Fruit fly (Drosophila melanogaster) whole organism, embryonic: ENCODE results near the gene ppk24.

ENCODE experiments used
- B-H1 ChIP-seq: fragments of 200-800 bp; sonication (Bioruptor generic); IDR thresholded peaks from 3 replicates; pipeline ENCODE4 v1.3.6; 2022; ENCODE audit warnings: missing biosample characterization, missing genetic modification characterization
- Bgb ChIP-seq: fragments of 200-800 bp; sonication (Bioruptor generic); IDR thresholded peaks from 2 replicates; pipeline ENCODE4 v1.3.6; 2022; ENCODE audit warnings: missing biosample characterization, missing genetic modification characterization; ENCODE audit not compliant: partially characterized antibody
- CG10543 ChIP-seq: fragments of 200-800 bp; sonication (Bioruptor generic); optimal IDR thresholded peaks from 3 replicates; lab custom pipeline; 2017; ENCODE audit warnings: missing biosample characterization, mild to moderate bottlenecking, missing genetic modification characterization, moderate library complexity
- CG10654 ChIP-seq: fragments of 200-800 bp; sonication (Bioruptor generic); optimal IDR thresholded peaks from 2 replicates; lab custom pipeline; 2016; ENCODE audit warnings: missing biosample characterization, missing genetic modification characterization
- CG10959 ChIP-seq: fragments of 200-800 bp; sonication (Bioruptor generic); IDR thresholded peaks from 2 replicates; pipeline ENCODE4 v1.3.6; 2022; ENCODE audit warnings: missing biosample characterization, missing genetic modification characterization
- CG11456 ChIP-seq: fragments of 200-800 bp; sonication (Bioruptor generic); IDR thresholded peaks from 3 replicates; pipeline ENCODE4 v1.3.6; 2022; ENCODE audit warnings: missing biosample characterization, missing genetic modification characterization
- CG14441 ChIP-seq: fragments of 200-800 bp; sonication (Bioruptor generic); IDR thresholded peaks from 2 replicates; pipeline ENCODE4 v1.3.6; 2022; ENCODE audit warnings: missing biosample characterization, missing genetic modification characterization
- CG14710 ChIP-seq: fragments of 200-800 bp; sonication (Bioruptor generic); optimal IDR thresholded peaks from 3 replicates; lab custom pipeline; 2019; ENCODE audit warnings: missing biosample characterization, mild to moderate bottlenecking, missing genetic modification characterization, moderate library complexity
- CG15601 ChIP-seq: fragments of 200-800 bp; sonication (Bioruptor generic); optimal IDR thresholded peaks from 3 replicates; lab custom pipeline; 2019; ENCODE audit warnings: missing biosample characterization, mild to moderate bottlenecking, missing genetic modification characterization, moderate library complexity
- CG17568 ChIP-seq: fragments of 200-800 bp; sonication (Bioruptor generic); optimal IDR thresholded peaks from 2 replicates; lab custom pipeline; 2018; ENCODE audit warnings: missing biosample characterization, mild to moderate bottlenecking, missing genetic modification characterization, moderate library complexity
- CG2678 ChIP-seq: fragments of 200-800 bp; sonication (Bioruptor generic); optimal IDR thresholded peaks from 3 replicates; lab custom pipeline; 2019; ENCODE audit warnings: missing biosample characterization, mild to moderate bottlenecking, missing genetic modification characterization, moderate library complexity
- CG30020 ChIP-seq: fragments of 200-800 bp; optimal IDR thresholded peaks from 2 replicates; lab custom pipeline; 2019; ENCODE audit warnings: missing biosample characterization, mild to moderate bottlenecking, missing genetic modification characterization, moderate library complexity
- CG3407 ChIP-seq: fragments of 200-800 bp; sonication (Bioruptor generic); optimal IDR thresholded peaks from 2 replicates; lab custom pipeline; 2018; ENCODE audit warnings: missing biosample characterization, mild to moderate bottlenecking, missing genetic modification characterization
- CG43689 ChIP-seq: fragments of 200-800 bp; sonication (Bioruptor generic); IDR thresholded peaks from 2 replicates; pipeline ENCODE4 v1.3.6; 2022; ENCODE audit warnings: missing biosample characterization, missing genetic modification characterization
- CG5245 ChIP-seq: fragments of 200-800 bp; sonication (Bioruptor generic); optimal IDR thresholded peaks from 3 replicates; lab custom pipeline; 2016; ENCODE audit warnings: missing biosample characterization, missing genetic modification characterization
- CG6654 ChIP-seq: fragments of 200-800 bp; sonication (Bioruptor generic); optimal IDR thresholded peaks from 2 replicates; lab custom pipeline; 2017; ENCODE audit warnings: missing biosample characterization, mild to moderate bottlenecking, missing genetic modification characterization
- CG7372 ChIP-seq: fragments of 200-800 bp; sonication (Bioruptor generic); IDR thresholded peaks from 2 replicates; pipeline ENCODE4 v1.3.6; 2022; ENCODE audit warnings: missing biosample characterization, missing genetic modification characterization
- CG7556 ChIP-seq: fragments of 200-800 bp; sonication (Bioruptor generic); optimal IDR thresholded peaks from 2 replicates; lab custom pipeline; 2017; ENCODE audit warnings: missing biosample characterization, mild to moderate bottlenecking, missing genetic modification characterization
- CG8359 ChIP-seq: fragments of 200-800 bp; sonication (Bioruptor generic); optimal IDR thresholded peaks from 2 replicates; lab custom pipeline; 2017; ENCODE audit warnings: missing biosample characterization, mild to moderate bottlenecking, missing genetic modification characterization, borderline replicate concordance
- CG9727 ChIP-seq: fragments of 200-800 bp; sonication (Bioruptor generic); optimal IDR thresholded peaks from 3 replicates; lab custom pipeline; 2017; ENCODE audit warnings: missing biosample characterization, mild to moderate bottlenecking, missing genetic modification characterization
- CG9876 ChIP-seq: fragments of 200-800 bp; sonication (Bioruptor generic); optimal IDR thresholded peaks from 2 replicates; lab custom pipeline; 2016; ENCODE audit warnings: missing biosample characterization, missing genetic modification characterization
- Dbx ChIP-seq: fragments of 200-800 bp; sonication (Bioruptor generic); IDR thresholded peaks from 3 replicates; pipeline ENCODE4 v1.3.6; 2022; ENCODE audit warnings: missing biosample characterization, missing genetic modification characterization
- Fer3 ChIP-seq: fragments of 200-800 bp; sonication (Bioruptor generic); optimal IDR thresholded peaks from 2 replicates; lab custom pipeline; 2018; ENCODE audit warnings: missing biosample characterization, mild to moderate bottlenecking, missing genetic modification characterization, moderate library complexity
- HLHmδ ChIP-seq: fragments of 200-800 bp; sonication (Bioruptor generic); optimal IDR thresholded peaks from 2 replicates; lab custom pipeline; 2018; ENCODE audit warnings: missing biosample characterization, mild to moderate bottlenecking, missing genetic modification characterization, moderate library complexity
- Hand ChIP-seq: fragments of 200-800 bp; sonication (Bioruptor generic); optimal IDR thresholded peaks from 2 replicates; lab custom pipeline; 2017; ENCODE audit warnings: mild to moderate bottlenecking, missing biosample characterization, missing genetic modification reagents, missing genetic modification characterization
- Hsf ChIP-seq: fragments of 200-800 bp; sonication (Bioruptor generic); optimal IDR thresholded peaks from 3 replicates; lab custom pipeline; 2016; ENCODE audit warnings: missing biosample characterization, missing genetic modification characterization
- Nf-YA ChIP-seq: fragments of 200-800 bp; sonication (Bioruptor generic); IDR thresholded peaks from 2 replicates; pipeline ENCODE4 v1.3.6; 2022; ENCODE audit warnings: missing biosample characterization, missing genetic modification characterization
- Nf-YB ChIP-seq: fragments of 200-800 bp; sonication (Bioruptor generic); optimal IDR thresholded peaks from 3 replicates; lab custom pipeline; 2019; ENCODE audit warnings: missing biosample characterization, mild to moderate bottlenecking, missing genetic modification characterization, moderate library complexity
- Scr ChIP-seq: fragments of 200-800 bp; sonication (Bioruptor generic); IDR thresholded peaks from 2 replicates; pipeline ENCODE4 v1.3.6; 2022; ENCODE audit warnings: missing biosample characterization, missing genetic modification characterization; ENCODE audit not compliant: partially characterized antibody
- Sry-δ ChIP-seq: fragments of 200-800 bp; sonication (Bioruptor generic); optimal IDR thresholded peaks from 2 replicates; lab custom pipeline; 2016; ENCODE audit warnings: missing biosample characterization, missing genetic modification characterization
- Xbp1 ChIP-seq: fragments of 200-800 bp; sonication (Bioruptor generic); optimal IDR thresholded peaks from 3 replicates; lab custom pipeline; 2016; ENCODE audit warnings: missing biosample characterization, mild to moderate bottlenecking, missing genetic modification characterization
- ac ChIP-seq: fragments of 200-800 bp; sonication (Bioruptor generic); optimal IDR thresholded peaks from 3 replicates; lab custom pipeline; 2017; ENCODE audit warnings: missing biosample characterization, mild to moderate bottlenecking, missing genetic modification characterization
- dm ChIP-seq: fragments of 200-800 bp; sonication (Bioruptor generic); optimal IDR thresholded peaks from 3 replicates; lab custom pipeline; 2016; ENCODE audit warnings: missing biosample characterization, missing genetic modification characterization
- dpn ChIP-seq, 2 experiments: fragments of 200-800 bp; sonication (Bioruptor generic); optimal IDR thresholded peaks; 3 replicates each; lab custom pipeline; 2016; ENCODE audit warnings: missing biosample characterization in 2 of 2, missing genetic modification characterization in 2 of 2
- ewg ChIP-seq: fragments of 200-800 bp; sonication (Bioruptor generic); optimal IDR thresholded peaks from 3 replicates; lab custom pipeline; 2017; ENCODE audit warnings: mild to moderate bottlenecking, missing biosample characterization, missing genetic modification reagents, missing genetic modification characterization
- fd3F ChIP-seq: fragments of 200-800 bp; sonication (Bioruptor generic); optimal IDR thresholded peaks from 2 replicates; lab custom pipeline; 2018; ENCODE audit warnings: missing biosample characterization, mild to moderate bottlenecking, missing genetic modification characterization, moderate library complexity
- gt ChIP-seq: fragments of 200-800 bp; sonication (Bioruptor generic); IDR thresholded peaks from 2 replicates; pipeline ENCODE4 v1.3.6; 2022; ENCODE audit warnings: missing biosample characterization, missing genetic modification characterization
- jing ChIP-seq: fragments of 200-800 bp; sonication (Bioruptor generic); optimal IDR thresholded peaks from 2 replicates; lab custom pipeline; 2018; ENCODE audit warnings: missing biosample characterization, mild to moderate bottlenecking, missing genetic modification characterization
- lola ChIP-seq, 3 experiments: fragments of >200 bp in 2 of 3; fragments of 200-800 bp in 1 of 3; sonication (Bioruptor generic) in 1 of 3; optimal IDR thresholded peaks; 2 replicates each; lab custom pipeline; 2017 to 2019; ENCODE audit warnings: missing biosample characterization in 3 of 3, missing genetic modification characterization in 3 of 3, mild to moderate bottlenecking in 1 of 3, moderate library complexity in 1 of 3
- nau ChIP-seq: fragments of 200-800 bp; sonication (Bioruptor generic); optimal IDR thresholded peaks from 3 replicates; lab custom pipeline; 2017; ENCODE audit warnings: missing biosample characterization, mild to moderate bottlenecking, missing genetic modification characterization, missing genetic modification reagents
- nerfin-1 ChIP-seq: fragments of 200-800 bp; sonication (Bioruptor generic); optimal IDR thresholded peaks from 3 replicates; lab custom pipeline; 2019; ENCODE audit warnings: missing biosample characterization, mild to moderate bottlenecking, missing genetic modification characterization, moderate library complexity
- peb ChIP-seq: fragments of 200-800 bp; sonication (Bioruptor generic); IDR thresholded peaks from 2 replicates; pipeline ENCODE4 v1.3.6; 2022; ENCODE audit warnings: missing biosample characterization, missing genetic modification characterization
- prd ChIP-seq, 3 experiments: fragments of >200 bp in 2 of 3; fragments of 200-800 bp in 1 of 3; sonication (Bioruptor generic) in 1 of 3; optimal IDR thresholded peaks in 2 of 3; IDR thresholded peaks in 1 of 3; 2 replicates in 2 of 3; 3 replicates in 1 of 3; pipeline versions ENCODE4 v1.3.6 to Lab custom; 2017 to 2022; ENCODE audit warnings: missing biosample characterization in 1 of 3, missing genetic modification characterization in 1 of 3
- psq ChIP-seq: fragments of 200-800 bp; sonication (Bioruptor generic); optimal IDR thresholded peaks from 2 replicates; lab custom pipeline; 2017; ENCODE audit warnings: missing biosample characterization, missing genetic modification characterization
- ranshi ChIP-seq: fragments of 200-800 bp; sonication (Bioruptor generic); IDR thresholded peaks from 2 replicates; pipeline ENCODE4 v1.3.6; 2022; ENCODE audit warnings: missing biosample characterization, missing genetic modification characterization
- sens ChIP-seq: fragments of 200-800 bp; sonication (Bioruptor generic); peaks from one replicate; lab custom pipeline; 2016; ENCODE audit warnings: missing biosample characterization, missing genetic modification characterization
- tna ChIP-seq: fragments of 200-800 bp; sonication (Bioruptor generic); IDR thresholded peaks from 2 replicates; pipeline ENCODE4 v1.3.6; 2022; ENCODE audit warnings: missing biosample characterization, missing genetic modification characterization; ENCODE audit not compliant: partially characterized antibody
- wek ChIP-seq: fragments of 200-800 bp; sonication (Bioruptor generic); optimal IDR thresholded peaks from 3 replicates; lab custom pipeline; 2018; ENCODE audit warnings: missing biosample characterization, mild to moderate bottlenecking, missing genetic modification characterization, moderate library complexity

The ppk24 gene

DNA sequence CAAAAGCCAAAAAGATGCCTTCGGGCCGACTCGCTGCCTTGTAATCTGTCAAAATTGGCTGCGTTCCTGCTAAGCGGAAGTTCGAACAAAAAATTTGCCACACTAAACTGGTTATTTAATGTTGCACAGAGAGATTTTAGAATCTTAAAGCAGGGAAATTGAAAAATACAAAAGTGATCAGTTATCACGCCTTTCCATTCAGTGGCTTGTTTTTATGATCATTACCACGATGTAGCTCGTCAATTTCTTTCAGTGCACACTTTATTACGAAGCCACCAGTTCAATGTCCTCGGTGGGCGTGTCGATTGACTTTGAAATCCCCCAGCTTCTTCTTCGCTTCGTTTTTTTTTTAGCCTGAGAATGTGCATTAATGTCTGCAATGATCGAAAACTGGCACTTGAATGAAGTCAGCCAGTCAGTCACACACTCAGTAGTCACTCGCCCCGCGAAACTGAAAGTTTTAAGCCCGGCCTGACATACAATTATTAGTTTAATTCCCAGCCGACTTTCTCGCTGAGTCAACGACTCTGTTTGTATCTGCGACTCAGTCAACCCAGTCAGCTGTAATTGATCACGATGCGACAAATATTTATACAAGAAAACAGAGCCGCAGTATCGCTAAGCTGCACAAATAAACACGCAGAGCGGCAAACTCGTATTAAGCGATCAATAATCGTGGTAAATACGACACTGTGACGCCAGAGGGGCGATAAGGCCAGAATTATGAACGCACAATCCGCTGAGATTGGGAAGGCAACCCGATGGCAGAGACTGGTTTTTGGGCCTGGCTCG is 43.5 kb downstream of the ppk24 start (continued):
- TF ChIP-seq dpn (GFP tag; optimal IDR thresholded peaks at IDR 0.05; lab: Kevin White, UChicago) (no peak), nerfin-1 (tag; lab: Kevin White, UChicago) (peak; percentile 69), psq (GFP tag; lab: Kevin White, UChicago) (no peak), ac (GFP tag; lab: Kevin White, UChicago) (peak; percentile 27), ewg (GFP tag; lab: Kevin White, UChicago) (no peak), CG2678 (tag; lab: Kevin White, UChicago) (no peak), CG10654 (no peak), Scr (no peak), CG17568 (GFP tag; lab: Kevin White, UChicago) (peak; percentile 45), CG30020 (tag; lab: Kevin White, UChicago) (no peak), tna (GFP tag; lab: Robert Waterston, UW) (no peak), fd3F (GFP tag; lab: Kevin White, UChicago) (no peak), Dbx (no peak), Hsf (GFP tag; lab: Kevin White, UChicago) (no peak), Sry-δ (no peak), CG10543 (GFP tag; lab: Kevin White, UChicago) (no peak), prd (optimal IDR thresholded peaks at IDR 0.05; lab: Kevin White, UChicago) (no peak), prd (GFP tag; IDR thresholded peaks at IDR 0.05; lab: Robert Waterston, UW) (no peak), CG9727 (GFP tag; lab: Kevin White, UChicago) (peak; percentile 0), CG3407 (peak; percentile 76), CG43689 (GFP tag; lab: Robert Waterston, UW) (0 out of 2 replicates have a peak, but pooled peaks have one; percentile 12), jing (GFP tag; lab: Kevin White, UChicago) (no peak), CG10959 (GFP tag; lab: Robert Waterston, UW) (no peak), B-H1 (GFP tag; lab: Robert Waterston, UW) (no peak), Bgb (GFP tag; lab: Robert Waterston, UW) (no peak), CG14441 (GFP tag; lab: Robert Waterston, UW) (no peak), Xbp1 (GFP tag; lab: Kevin White, UChicago) (no peak), CG5245 (GFP tag; lab: Kevin White, UChicago) (no peak), nau (peak; percentile 67), HLHmδ (GFP tag; lab: Kevin White, UChicago) (peak; percentile 60), CG11456 (GFP tag; lab: Robert Waterston, UW) (no peak), CG15601 (tag; lab: Kevin White, UChicago) (peak; percentile 74), CG6654 (GFP tag; lab: Kevin White, UChicago) (no peak), CG8359 (GFP tag; lab: Kevin White, UChicago) (no peak), ranshi (GFP tag; lab: Robert Waterston, UW) (no peak), Nf-YB (no peak), CG7556 (GFP tag; lab: Kevin White, UChicago) (peak; percentile 34), Nf-YA (GFP tag; lab: Robert Waterston, UW) (0 out of 2 replicates have a peak, but pooled peaks have one; percentile 36), Hand (GFP tag; lab: Kevin White, UChicago) (no peak), CG9876 (no peak), lola (GFP tag; optimal IDR thresholded peaks at IDR 0.05; lab: Kevin White, UChicago) (peak in 1 of 3 experiments; percentile 45), dm (no peak), wek (GFP tag; lab: Kevin White, UChicago) (peak; percentile 68), peb (no peak), CG7372 (GFP tag; lab: Robert Waterston, UW) (no peak), gt (GFP tag; lab: Robert Waterston, UW) (no peak), Fer3 (tag; lab: Kevin White, UChicago) (peak; percentile 4), CG14710 (tag; lab: Kevin White, UChicago) (peak; percentile 63), sens (peak; percentile 27)
